Worm (Caenorhabditis elegans): ENCODE data around the gene aka-1.

ce11 chrII:7523281-7523680, 44.9 kb upstream of the aka-1 start, which contains the start of gene ZK1290.15:
- TF ChIP-seq unc-62 (GFP tag; optimal IDR thresholded peaks at IDR 0.05 in 1 of 2) = no peak
- no peak for TF ChIP-seq unc-62 (tag; optimal IDR thresholded peaks at IDR 0.05)
- no peak for TF ChIP-seq ceh-44 (GFP tag; IDR thresholded peaks at IDR 0.05)
- TF ChIP-seq fos-1 (tag; optimal IDR thresholded peaks at IDR 0.05) = no peak
- no peak for TF ChIP-seq nhr-77 (tag; optimal IDR thresholded peaks at IDR 0.05)

All from whole organism, L4 larva.